Worm (Caenorhabditis elegans) whole organism, mixed stage, embryonic: ENCODE data around the gene gpx-7.

Experiments
- bed-3 ChIP-seq: fragments of 200-800 bp; sonication (Bioruptor generic); optimal IDR thresholded peaks from 3 replicates; lab custom pipeline; 2018; ENCODE audit warnings: mild to moderate bottlenecking, missing genetic modification characterization, moderate library complexity, missing compliant biosample characterization
- blmp-1 ChIP-seq: fragments of 150-350 bp; optimal IDR thresholded peaks from 2 replicates; lab custom pipeline; 2014; ENCODE audit warnings: missing biosample characterization, missing genetic modification characterization
- ces-1 ChIP-seq: fragments of 150-350 bp; optimal IDR thresholded peaks from 2 replicates; lab custom pipeline; 2014; ENCODE audit warnings: missing biosample characterization, missing genetic modification reagents, missing genetic modification characterization
- elt-3 ChIP-seq: fragments of 150-350 bp; optimal IDR thresholded peaks from 2 replicates; lab custom pipeline; 2014; ENCODE audit warnings: missing biosample characterization, missing genetic modification characterization
- lin-32 ChIP-seq: fragments of 200-800 bp; sonication (Bioruptor generic); optimal IDR thresholded peaks from 2 replicates; lab custom pipeline; 2018; ENCODE audit warnings: mild to moderate bottlenecking, missing genetic modification characterization, missing compliant biosample characterization
- nhr-12 ChIP-seq: fragments of 150-350 bp; optimal IDR thresholded peaks from 2 replicates; lab custom pipeline; 2014; ENCODE audit warnings: missing biosample characterization, missing genetic modification characterization
- nhr-76 ChIP-seq: sonication (generic microtip); optimal IDR thresholded peaks from 2 replicates; lab custom pipeline; 2017; ENCODE audit warnings: missing biosample characterization, missing genetic modification characterization
- snpc-4 ChIP-seq: fragments of 150-350 bp; optimal IDR thresholded peaks from 2 replicates; lab custom pipeline; 2014; ENCODE audit warnings: missing biosample characterization, missing genetic modification characterization
- unc-39 ChIP-seq: fragments of 150-350 bp; optimal IDR thresholded peaks from 2 replicates; lab custom pipeline; 2014; ENCODE audit warnings: missing biosample characterization, missing genetic modification characterization
- unc-62 ChIP-seq: fragments of 150-350 bp; optimal IDR thresholded peaks from 2 replicates; lab custom pipeline; 2014; ENCODE audit warnings: missing biosample characterization, missing genetic modification reagents, missing genetic modification characterization
- ztf-11 ChIP-seq: fragments of 150-350 bp; optimal IDR thresholded peaks from 2 replicates; lab custom pipeline; 2014; ENCODE audit warnings: missing biosample characterization, missing genetic modification characterization

DNA sequence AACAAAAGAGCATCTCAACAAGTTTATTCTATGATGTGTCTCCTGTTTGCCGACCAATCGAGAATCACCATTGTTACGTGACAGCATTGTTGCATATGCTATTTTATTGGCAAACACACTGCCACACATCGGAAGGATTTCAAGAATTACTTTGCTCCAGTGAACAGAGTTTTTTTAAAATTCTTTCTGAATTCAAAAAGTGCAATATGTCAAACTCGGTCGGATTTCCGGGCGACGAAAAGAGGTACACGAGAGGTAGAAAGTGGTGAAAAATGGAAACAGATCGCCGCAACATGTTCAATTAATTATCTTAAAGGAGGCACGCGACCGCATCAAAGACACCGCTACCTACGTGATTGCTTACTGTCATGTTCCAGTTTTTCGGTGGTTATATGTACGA, 49.5 kb downstream of the gpx-7 start:
- TF ChIP-seq snpc-4 (no peak), unc-62 (GFP tag; lab: Kevin White, UChicago) (no peak), unc-39 (tag; lab: Kevin White, UChicago) (no peak), elt-3 (tag; lab: Kevin White, UChicago) (no peak), nhr-12 (tag; lab: Kevin White, UChicago) (no peak), blmp-1 (no peak), ces-1 (no peak), ztf-11 (no peak), nhr-76 (tag; lab: Kevin White, UChicago) (no peak), bed-3 (GFP tag; lab: Kevin White, UChicago) (no peak), lin-32 (GFP tag; lab: Kevin White, UChicago) (no peak)
